Worm (Caenorhabditis elegans) whole organism, L2 larva: ENCODE data around the gene tmem-131.
A peak's percentile ranks its signal among the peaks of the same experiment; 100 is the strongest.

Experiments
- C34F6.9 ChIP-seq: fragments of 150-350 bp; optimal IDR thresholded peaks from 2 replicates; lab custom pipeline; 2014; ENCODE audit warnings: missing biosample characterization, missing genetic modification characterization
- F13H6.1 ChIP-seq: sonication (generic microtip); optimal IDR thresholded peaks from 2 replicates; lab custom pipeline; 2016; ENCODE audit warnings: missing genetic modification characterization, missing compliant biosample characterization
- R02D3.7 ChIP-seq: fragments of 150-350 bp; optimal IDR thresholded peaks from 2 replicates; lab custom pipeline; 2014; ENCODE audit warnings: missing biosample characterization, missing genetic modification characterization
- Y55F3AM.14 ChIP-seq: fragments of 200-800 bp; sonication (Bioruptor generic); optimal IDR thresholded peaks from 2 replicates; lab custom pipeline; 2018; ENCODE audit warnings: mild to moderate bottlenecking, missing genetic modification characterization, missing compliant biosample characterization
- ZK546.5 ChIP-seq: sonication (generic microtip); optimal IDR thresholded peaks from 2 replicates; lab custom pipeline; 2017; ENCODE audit warnings: missing biosample characterization, missing genetic modification characterization
- alr-1 ChIP-seq: fragments of 150-350 bp; optimal IDR thresholded peaks from 2 replicates; lab custom pipeline; 2014; ENCODE audit warnings: missing biosample characterization, missing genetic modification characterization
- aly-2 ChIP-seq: fragments of 150-350 bp; optimal IDR thresholded peaks from 2 replicates; lab custom pipeline; 2014; ENCODE audit warnings: missing biosample characterization, missing genetic modification characterization
- ama-1 ChIP-seq: fragments of 150-350 bp; optimal IDR thresholded peaks from 2 replicates; lab custom pipeline; 2018; ENCODE audit warnings: inconsistent platforms
- blmp-1 ChIP-seq: sonication (generic microtip); optimal IDR thresholded peaks from 2 replicates; lab custom pipeline; 2017; ENCODE audit warnings: missing genetic modification characterization, mild to moderate bottlenecking, missing compliant biosample characterization, antibody characterized with exemption, moderate library complexity; ENCODE audit not compliant: insufficient read depth
- ceh-16 ChIP-seq: fragments of 150-350 bp; optimal IDR thresholded peaks from 2 replicates; lab custom pipeline; 2014; ENCODE audit warnings: missing biosample characterization, missing genetic modification characterization
- ceh-82 ChIP-seq: fragments of 150-350 bp; optimal IDR thresholded peaks from 2 replicates; lab custom pipeline; 2014; ENCODE audit warnings: missing biosample characterization, missing genetic modification characterization
- crh-2 ChIP-seq: sonication (generic microtip); optimal IDR thresholded peaks from 2 replicates; lab custom pipeline; 2017; ENCODE audit warnings: missing biosample characterization, missing genetic modification characterization
- dmd-4 ChIP-seq: sonication (generic microtip); optimal IDR thresholded peaks from 2 replicates; lab custom pipeline; 2017; ENCODE audit warnings: missing biosample characterization, missing genetic modification characterization
- egl-27 ChIP-seq: sonication (generic microtip); optimal IDR thresholded peaks from 3 replicates; lab custom pipeline; 2017; ENCODE audit warnings: missing biosample characterization, missing genetic modification reagents, missing genetic modification characterization
- elt-1 ChIP-seq: fragments of 150-350 bp; optimal IDR thresholded peaks from 2 replicates; lab custom pipeline; 2014; ENCODE audit warnings: missing biosample characterization, missing genetic modification characterization
- elt-3 ChIP-seq: sonication (generic microtip); optimal IDR thresholded peaks from 2 replicates; lab custom pipeline; 2017; ENCODE audit warnings: missing biosample characterization, missing genetic modification characterization
- fos-1 ChIP-seq: fragments of 150-350 bp; optimal IDR thresholded peaks from 2 replicates; lab custom pipeline; 2014; ENCODE audit warnings: missing biosample characterization, missing genetic modification characterization
- gmeb-1 ChIP-seq: fragments of 150-350 bp; optimal IDR thresholded peaks from 2 replicates; lab custom pipeline; 2014; ENCODE audit warnings: missing biosample characterization, missing genetic modification characterization
- lin-11 ChIP-seq: fragments of 150-350 bp; sonication (generic microtip); optimal IDR thresholded peaks from 2 replicates; lab custom pipeline; 2014; ENCODE audit warnings: missing biosample characterization, missing genetic modification characterization, inconsistent platforms, mixed read lengths
- lin-13 ChIP-seq: fragments of 150-350 bp; optimal IDR thresholded peaks from 2 replicates; lab custom pipeline; 2014; ENCODE audit warnings: missing biosample characterization, missing genetic modification reagents, missing genetic modification characterization
- lin-39 ChIP-seq: fragments of 150-350 bp; optimal IDR thresholded peaks from 2 replicates; lab custom pipeline; 2014; ENCODE audit warnings: missing biosample characterization, missing genetic modification reagents, missing genetic modification characterization
- lsy-2 ChIP-seq, 2 experiments: fragments of 150-350 bp in 1 of 2; sonication (generic microtip) in 1 of 2; optimal IDR thresholded peaks; 2 replicates each; lab custom pipeline; 2014 to 2017; ENCODE audit warnings: missing biosample characterization in 2 of 2, missing genetic modification characterization in 2 of 2
- mab-5 ChIP-seq: fragments of 150-350 bp; optimal IDR thresholded peaks from 2 replicates; lab custom pipeline; 2014; ENCODE audit warnings: missing biosample characterization, missing genetic modification characterization
- mbf-1 ChIP-seq: sonication (generic microtip); optimal IDR thresholded peaks from 2 replicates; lab custom pipeline; 2017; ENCODE audit warnings: missing biosample characterization, missing genetic modification characterization
- mdl-1 ChIP-seq, 2 experiments: fragments of 150-350 bp in 1 of 2; sonication (generic microtip) in 1 of 2; optimal IDR thresholded peaks; 2 replicates each; lab custom pipeline; 2017; ENCODE audit warnings: missing biosample characterization in 2 of 2, missing genetic modification characterization in 2 of 2
- nhr-10 ChIP-seq: sonication (generic microtip); optimal IDR thresholded peaks from 2 replicates; lab custom pipeline; 2017; ENCODE audit warnings: missing biosample characterization, missing genetic modification characterization
- nhr-11 ChIP-seq: fragments of 150-350 bp; optimal IDR thresholded peaks from 2 replicates; lab custom pipeline; 2014; ENCODE audit warnings: missing biosample characterization, missing genetic modification characterization
- nhr-12 ChIP-seq: fragments of 150-350 bp; optimal IDR thresholded peaks from 2 replicates; lab custom pipeline; 2014; ENCODE audit warnings: missing biosample characterization, missing genetic modification characterization
- nhr-129 ChIP-seq: fragments of 150-350 bp; optimal IDR thresholded peaks from 2 replicates; lab custom pipeline; 2014; ENCODE audit warnings: missing biosample characterization, missing genetic modification characterization
- nhr-21 ChIP-seq: fragments of 150-350 bp; optimal IDR thresholded peaks from 2 replicates; lab custom pipeline; 2014; ENCODE audit warnings: missing biosample characterization, missing genetic modification characterization
- nhr-23 ChIP-seq: fragments of 150-350 bp; optimal IDR thresholded peaks from 2 replicates; lab custom pipeline; 2014; ENCODE audit warnings: missing biosample characterization, missing genetic modification reagents, missing genetic modification characterization
- nhr-237 ChIP-seq: fragments of 150-350 bp; optimal IDR thresholded peaks from 2 replicates; lab custom pipeline; 2014; ENCODE audit warnings: missing biosample characterization, missing genetic modification characterization
- nhr-25 ChIP-seq: fragments of 150-350 bp; sonication (generic microtip); optimal IDR thresholded peaks from 3 replicates; lab custom pipeline; 2014; ENCODE audit warnings: missing biosample characterization, missing genetic modification characterization
- nhr-6 ChIP-seq: fragments of 150-350 bp; optimal IDR thresholded peaks from 2 replicates; lab custom pipeline; 2014; ENCODE audit warnings: missing biosample characterization, missing genetic modification characterization
- nhr-77 ChIP-seq: fragments of 150-350 bp; optimal IDR thresholded peaks from 2 replicates; lab custom pipeline; 2014; ENCODE audit warnings: missing biosample characterization, missing genetic modification characterization
- peb-1 ChIP-seq: fragments of 150-350 bp; optimal IDR thresholded peaks from 2 replicates; lab custom pipeline; 2014; ENCODE audit warnings: missing biosample characterization, missing genetic modification characterization
- sem-4 ChIP-seq: fragments of 150-350 bp; optimal IDR thresholded peaks from 2 replicates; lab custom pipeline; 2014; ENCODE audit warnings: missing biosample characterization, missing genetic modification reagents, missing genetic modification characterization
- skn-1 ChIP-seq: sonication (generic microtip); optimal IDR thresholded peaks from 2 replicates; lab custom pipeline; 2017; ENCODE audit warnings: missing biosample characterization, missing genetic modification characterization
- sma-3 ChIP-seq: sonication (generic microtip); optimal IDR thresholded peaks from 2 replicates; lab custom pipeline; 2016; ENCODE audit warnings: missing genetic modification reagents, missing genetic modification characterization, missing compliant biosample characterization
- sma-9 ChIP-seq, 2 experiments: fragments of 150-350 bp in 1 of 2; sonication (generic microtip) in 1 of 2; optimal IDR thresholded peaks; 2 replicates each; lab custom pipeline; 2014 to 2016; ENCODE audit warnings: missing genetic modification characterization in 2 of 2, mild to moderate bottlenecking in 1 of 2, missing biosample characterization in 1 of 2, missing compliant biosample characterization in 1 of 2, missing genetic modification reagents in 1 of 2, moderate library complexity in 1 of 2
- snpc-4 ChIP-seq: fragments of 150-350 bp; optimal IDR thresholded peaks from 2 replicates; lab custom pipeline; 2014; ENCODE audit warnings: missing biosample characterization, missing genetic modification characterization
- unc-39 ChIP-seq: fragments of 150-350 bp; optimal IDR thresholded peaks from 2 replicates; lab custom pipeline; 2014; ENCODE audit warnings: missing biosample characterization, missing genetic modification characterization
- unc-55 ChIP-seq: fragments of 150-350 bp; sonication (generic microtip); optimal IDR thresholded peaks from 3 replicates; lab custom pipeline; 2014; ENCODE audit warnings: missing biosample characterization, missing genetic modification reagents, missing genetic modification characterization
- unc-62 ChIP-seq: fragments of 150-350 bp; optimal IDR thresholded peaks from 2 replicates; lab custom pipeline; 2014; ENCODE audit warnings: missing biosample characterization, missing genetic modification reagents, missing genetic modification characterization
- zag-1 ChIP-seq: fragments of 150-350 bp; optimal IDR thresholded peaks from 2 replicates; lab custom pipeline; 2014; ENCODE audit warnings: missing biosample characterization, missing genetic modification characterization
- ztf-1 ChIP-seq: fragments of 200-800 bp; sonication (Bioruptor generic); conservative IDR thresholded peaks from 2 replicates; pipeline ENCODE4 v1.3.6; 2022; ENCODE audit warnings: missing genetic modification characterization, missing compliant biosample characterization
- ztf-11 ChIP-seq: sonication (generic microtip); optimal IDR thresholded peaks from 2 replicates; lab custom pipeline; 2017; ENCODE audit warnings: missing biosample characterization, missing genetic modification characterization
- ztf-4 ChIP-seq: fragments of 150-350 bp; optimal IDR thresholded peaks from 2 replicates; lab custom pipeline; 2014; ENCODE audit warnings: missing biosample characterization, missing genetic modification characterization

Gene tmem-131

ce11 chrIII:5020924-5021323 is 23.0 kb upstream of the tmem-131 start, which contains the start of gene mdt-11:
mdt-11 (plus strand) TSS chrIII:5021224.
- TF ChIP-seq dmd-4: no peak
- TF ChIP-seq sem-4 (tag; lab: Kevin White, UChicago): no peak
- no peak for TF ChIP-seq nhr-11 (tag; lab: Kevin White, UChicago)
- TF ChIP-seq C34F6.9 (tag; lab: Kevin White, UChicago): no peak
- no peak for TF ChIP-seq ztf-4 (tag; lab: Kevin White, UChicago)
- TF ChIP-seq nhr-237 (tag; lab: Kevin White, UChicago): no peak
- no peak for TF ChIP-seq lsy-2 (tag; optimal IDR thresholded peaks at IDR 0.05; lab: Kevin White, UChicago)
- TF ChIP-seq nhr-77 (tag; lab: Kevin White, UChicago): no peak

ce11 chrIII:5018116-5018689 is 20.2 kb upstream of the tmem-131 start, which contains the start of gene wip-1:
wip-1 (plus strand) TSS chrIII:5018639.
- TF ChIP-seq ceh-82 (tag; lab: Kevin White, UChicago) (peak; percentile 75), zag-1 (tag; lab: Kevin White, UChicago) (peak; percentile 94), dmd-4 (peak; percentile 40), ztf-1 (GFP tag; lab: Robert Waterston, UW) (no peak), nhr-10 (tag; lab: Kevin White, UChicago) (peak; percentile 82), nhr-21 (tag; lab: Kevin White, UChicago) (peak; percentile 96), mdl-1 (tag; optimal IDR thresholded peaks at IDR 0.05; lab: Kevin White, UChicago) (peak; percentile 14 to 81), C34F6.9 (tag; lab: Kevin White, UChicago) (peak; percentile 99), nhr-23 (no peak), gmeb-1 (peak; percentile 96), sem-4 (tag; lab: Kevin White, UChicago) (peak; percentile 98), egl-27 (tag; lab: Kevin White, UChicago) (peak; percentile 71), lin-11 (peak; percentile 99), sma-9 (GFP tag; optimal IDR thresholded peaks at IDR 0.05; lab: Kevin White, UChicago) (peak; percentile 96), sma-9 (tag; optimal IDR thresholded peaks at IDR 0.05; lab: Kevin White, UChicago) (no peak), nhr-129 (tag; lab: Kevin White, UChicago) (peak; percentile 98), skn-1 (no peak), F13H6.1 (peak; percentile 99), nhr-11 (tag; lab: Kevin White, UChicago) (peak; percentile 77), elt-3 (tag; lab: Kevin White, UChicago) (no peak), nhr-6 (peak; percentile 94), mbf-1 (tag; lab: Kevin White, UChicago) (peak; percentile 52), lin-13 (GFP tag; lab: Kevin White, UChicago) (peak; percentile 95), crh-2 (peak; percentile 99), ztf-11 (no peak), nhr-237 (tag; lab: Kevin White, UChicago) (peak; percentile 59), sma-3 (GFP tag; lab: Kevin White, UChicago) (peak; percentile 99), nhr-12 (tag; lab: Kevin White, UChicago) (peak; percentile 73), ama-1 (peak; percentile 66), lsy-2 (tag; optimal IDR thresholded peaks at IDR 0.05; lab: Kevin White, UChicago) (peak; percentile 92 to 97), elt-1 (no peak), ztf-4 (tag; lab: Kevin White, UChicago) (peak; percentile 96), alr-1 (tag; lab: Kevin White, UChicago) (no peak), aly-2 (tag; lab: Kevin White, UChicago) (no peak), snpc-4 (tag; lab: Kevin White, UChicago) (peak; percentile 88), nhr-25 (tag; lab: Kevin White, UChicago) (peak; percentile 99), ceh-16 (tag; lab: Kevin White, UChicago) (peak; percentile 63), unc-62 (GFP tag; lab: Kevin White, UChicago) (peak; percentile 61), R02D3.7 (tag; lab: Kevin White, UChicago) (peak; percentile 44), unc-39 (no peak), peb-1 (no peak), lin-39 (tag; lab: Kevin White, UChicago) (peak; percentile 75), unc-55 (GFP tag; lab: Kevin White, UChicago) (peak; percentile 99), ZK546.5 (tag; lab: Kevin White, UChicago) (peak; percentile 61), Y55F3AM.14 (GFP tag; lab: Kevin White, UChicago) (peak; percentile 95), blmp-1 (tag; lab: Kevin White, UChicago) (peak; percentile 84), fos-1 (peak; percentile 99), nhr-77 (tag; lab: Kevin White, UChicago) (peak; percentile 75), mab-5 (tag; lab: Kevin White, UChicago) (peak; percentile 96)
